Worm (Caenorhabditis elegans) whole organism, L1 larva: Measurements from ENCODE around the gene R148.3.

Source experiments
- C04F5.9 ChIP-seq: sonication (generic microtip); optimal IDR thresholded peaks from 2 replicates; lab custom pipeline; 2016; ENCODE audit warnings: missing genetic modification characterization, missing compliant biosample characterization
- F16B12.6 ChIP-seq: fragments of 150-350 bp; optimal IDR thresholded peaks from 2 replicates; lab custom pipeline; 2014; ENCODE audit warnings: missing biosample characterization, missing genetic modification characterization
- Y116A8C.19 ChIP-seq: sonication (generic microtip); optimal IDR thresholded peaks from 2 replicates; lab custom pipeline; 2016; ENCODE audit warnings: missing compliant biosample characterization, missing genetic modification characterization, borderline replicate concordance
- alr-1 ChIP-seq: fragments of 200-800 bp; sonication (Bioruptor generic); optimal IDR thresholded peaks from 2 replicates; lab custom pipeline; 2018; ENCODE audit warnings: borderline replicate concordance, mild to moderate bottlenecking, missing genetic modification characterization, missing compliant biosample characterization
- ama-1 ChIP-seq: fragments of 150-350 bp; optimal IDR thresholded peaks from 2 replicates; lab custom pipeline; 2014
- ceh-63 ChIP-seq: fragments of 200-800 bp; sonication (Bioruptor generic); optimal IDR thresholded peaks from 2 replicates; lab custom pipeline; 2018; ENCODE audit warnings: mild to moderate bottlenecking, missing genetic modification characterization, missing compliant biosample characterization
- ceh-82 ChIP-seq, 3 experiments: fragments of 150-350 bp in 1 of 3; sonication (generic microtip) in 2 of 3; optimal IDR thresholded peaks; 2 replicates each; lab custom pipeline; 2014 to 2017; ENCODE audit warnings: missing biosample characterization in 3 of 3, missing genetic modification characterization in 3 of 3
- ceh-88 ChIP-seq: fragments of 200-800 bp; sonication (Bioruptor generic); IDR thresholded peaks from 2 replicates; pipeline ENCODE4 v1.3.6; 2022; ENCODE audit warnings: missing genetic modification characterization, missing compliant biosample characterization
- ces-1 ChIP-seq: fragments of 150-350 bp; optimal IDR thresholded peaks from 2 replicates; lab custom pipeline; 2014; ENCODE audit warnings: missing biosample characterization, missing genetic modification reagents, missing genetic modification characterization
- dpl-1 ChIP-seq, 3 experiments: fragments of 150-350 bp in 2 of 3; sonication (generic microtip) in 1 of 3; optimal IDR thresholded peaks; 2 replicates each; lab custom pipeline; 2014 to 2017; ENCODE audit warnings: missing biosample characterization in 3 of 3, missing genetic modification characterization in 3 of 3, missing genetic modification reagents in 3 of 3
- dsc-1 ChIP-seq: sonication (generic microtip); optimal IDR thresholded peaks from 2 replicates; lab custom pipeline; 2016; ENCODE audit warnings: mild to moderate bottlenecking, missing genetic modification characterization, missing compliant biosample characterization
- egl-13 ChIP-seq: sonication (generic microtip); optimal IDR thresholded peaks from 2 replicates; lab custom pipeline; 2016; ENCODE audit warnings: missing genotype, missing genetic modification reagents, missing genetic modification characterization, missing compliant biosample characterization
- egl-27 ChIP-seq, 2 experiments: fragments of 150-350 bp in 1 of 2; sonication (generic microtip); optimal IDR thresholded peaks; 3 replicates each; lab custom pipeline; 2017 to 2018; ENCODE audit warnings: missing biosample characterization in 2 of 2, missing genetic modification characterization in 2 of 2, missing genetic modification reagents in 2 of 2
- elt-3 ChIP-seq, 6 experiments: fragments of 150-350 bp in 1 of 6; sonication (generic microtip); optimal IDR thresholded peaks; 2 replicates each; lab custom pipeline; 2017 to 2018; ENCODE audit warnings: missing biosample characterization in 6 of 6, missing genetic modification characterization in 6 of 6, inconsistent platforms in 1 of 6
- ets-5 ChIP-seq: fragments of 200-800 bp; sonication (Bioruptor generic); IDR thresholded peaks from 2 replicates; pipeline ENCODE4 v1.3.6; 2022; ENCODE audit warnings: missing genetic modification characterization, missing compliant biosample characterization
- fkh-10 ChIP-seq: sonication (generic microtip); optimal IDR thresholded peaks from 2 replicates; lab custom pipeline; 2017; ENCODE audit warnings: missing biosample characterization, missing genetic modification reagents, missing genetic modification characterization
- fkh-8 ChIP-seq: sonication (generic microtip); optimal IDR thresholded peaks from 2 replicates; lab custom pipeline; 2016; ENCODE audit warnings: mild to moderate bottlenecking, missing genetic modification characterization, missing compliant biosample characterization
- fos-1 ChIP-seq: fragments of 150-350 bp; optimal IDR thresholded peaks from 2 replicates; lab custom pipeline; 2014; ENCODE audit warnings: missing biosample characterization, missing genetic modification characterization
- hlh-17 ChIP-seq: fragments of 200-800 bp; sonication (Bioruptor generic); optimal IDR thresholded peaks from 2 replicates; lab custom pipeline; 2018; ENCODE audit warnings: missing genetic modification characterization, mild to moderate bottlenecking, missing compliant biosample characterization, moderate library complexity, borderline replicate concordance
- hpl-2 ChIP-seq: fragments of 150-350 bp; optimal IDR thresholded peaks from 2 replicates; lab custom pipeline; 2014; ENCODE audit warnings: missing biosample characterization, missing genetic modification reagents, missing genetic modification characterization
- irx-1 ChIP-seq: sonication (generic microtip); optimal IDR thresholded peaks from 2 replicates; lab custom pipeline; 2016; ENCODE audit warnings: missing genetic modification characterization, missing compliant biosample characterization
- isw-1 ChIP-seq: fragments of 200-800 bp; sonication (Bioruptor generic); IDR thresholded peaks from 2 replicates; pipeline ENCODE4 v1.3.6; 2022; ENCODE audit warnings: missing genetic modification characterization, missing compliant biosample characterization
- lin-13 ChIP-seq: fragments of 150-350 bp; optimal IDR thresholded peaks from 2 replicates; lab custom pipeline; 2014; ENCODE audit warnings: missing biosample characterization, missing genetic modification reagents, missing genetic modification characterization
- lin-14 ChIP-seq: fragments of 200-800 bp; sonication (Bioruptor generic); optimal IDR thresholded peaks from 2 replicates; lab custom pipeline; 2018; ENCODE audit warnings: mild to moderate bottlenecking, missing genetic modification characterization, moderate library complexity, missing compliant biosample characterization
- lin-39 ChIP-seq: fragments of 150-350 bp; optimal IDR thresholded peaks from 2 replicates; lab custom pipeline; 2014; ENCODE audit warnings: missing biosample characterization, missing genetic modification reagents, missing genetic modification characterization
- lir-3 ChIP-seq: sonication (generic microtip); optimal IDR thresholded peaks from 2 replicates; lab custom pipeline; 2016; ENCODE audit warnings: mild to moderate bottlenecking, missing genetic modification characterization, moderate library complexity, missing compliant biosample characterization; ENCODE audit not compliant: poor library complexity
- mab-9 ChIP-seq: fragments of 200-800 bp; sonication (Bioruptor generic); IDR thresholded peaks from 2 replicates; pipeline ENCODE4 v1.3.6; 2022; ENCODE audit warnings: missing genetic modification reagents, missing genetic modification characterization, missing compliant biosample characterization
- mef-2 ChIP-seq: fragments of 150-350 bp; optimal IDR thresholded peaks from 2 replicates; lab custom pipeline; 2014; ENCODE audit warnings: missing biosample characterization, missing genetic modification characterization
- mep-1 ChIP-seq: fragments of 150-350 bp; optimal IDR thresholded peaks from 2 replicates; lab custom pipeline; 2014; ENCODE audit warnings: missing biosample characterization, missing genetic modification characterization
- nhr-12 ChIP-seq: sonication (generic microtip); optimal IDR thresholded peaks from 2 replicates; lab custom pipeline; 2017; ENCODE audit warnings: missing biosample characterization, missing genetic modification characterization
- nhr-19 ChIP-seq: fragments of 200-800 bp; sonication (Bioruptor generic); conservative IDR thresholded peaks from 2 replicates; pipeline ENCODE4 v1.3.6; 2022; ENCODE audit warnings: missing genetic modification characterization, missing compliant biosample characterization
- nhr-20 ChIP-seq: sonication (generic microtip); optimal IDR thresholded peaks from 2 replicates; lab custom pipeline; 2016; ENCODE audit warnings: mild to moderate bottlenecking, missing genetic modification characterization, missing compliant biosample characterization
- nhr-47 ChIP-seq: sonication (generic microtip); optimal IDR thresholded peaks from 2 replicates; lab custom pipeline; 2016; ENCODE audit warnings: mild to moderate bottlenecking, missing genetic modification characterization, moderate library complexity, missing compliant biosample characterization
- nhr-71 ChIP-seq: sonication (generic microtip); optimal IDR thresholded peaks from 2 replicates; lab custom pipeline; 2016; ENCODE audit warnings: mild to moderate bottlenecking, missing genetic modification characterization, moderate library complexity, missing compliant biosample characterization
- nhr-76 ChIP-seq: sonication (generic microtip); optimal IDR thresholded peaks from 2 replicates; lab custom pipeline; 2017; ENCODE audit warnings: missing biosample characterization, missing genetic modification characterization
- nhr-90 ChIP-seq: sonication (generic microtip); optimal IDR thresholded peaks from 2 replicates; lab custom pipeline; 2016; ENCODE audit warnings: mild to moderate bottlenecking, missing genetic modification characterization, missing compliant biosample characterization; ENCODE audit not compliant: poor library complexity
- pag-3 ChIP-seq: sonication (generic microtip); optimal IDR thresholded peaks from 2 replicates; lab custom pipeline; 2017; ENCODE audit warnings: missing genetic modification characterization, mild to moderate bottlenecking, missing compliant biosample characterization, antibody characterized with exemption, borderline replicate concordance; ENCODE audit not compliant: insufficient read depth
- pax-3 ChIP-seq: fragments of 200-800 bp; sonication (Bioruptor generic); optimal IDR thresholded peaks from 2 replicates; lab custom pipeline; 2018; ENCODE audit warnings: mild to moderate bottlenecking, missing genetic modification characterization, moderate library complexity, missing compliant biosample characterization
- rnt-1 ChIP-seq: sonication (generic microtip); optimal IDR thresholded peaks from 2 replicates; lab custom pipeline; 2016; ENCODE audit warnings: mild to moderate bottlenecking, missing genetic modification characterization, moderate library complexity, missing compliant biosample characterization
- skn-1 ChIP-seq: fragments of 150-350 bp; optimal IDR thresholded peaks from 2 replicates; lab custom pipeline; 2014; ENCODE audit warnings: missing biosample characterization, missing genetic modification characterization
- snpc-4 ChIP-seq: fragments of 150-350 bp; optimal IDR thresholded peaks from 2 replicates; lab custom pipeline; 2014; ENCODE audit warnings: missing biosample characterization, missing genetic modification characterization
- snu-23 ChIP-seq: sonication (generic microtip); optimal IDR thresholded peaks from 2 replicates; lab custom pipeline; 2016; ENCODE audit warnings: missing genetic modification characterization, missing compliant biosample characterization
- sox-4 ChIP-seq: sonication (generic microtip); optimal IDR thresholded peaks from 2 replicates; lab custom pipeline; 2016; ENCODE audit warnings: missing genetic modification characterization, missing compliant biosample characterization
- sptf-1 ChIP-seq: fragments of 150-350 bp; optimal IDR thresholded peaks from 2 replicates; lab custom pipeline; 2014; ENCODE audit warnings: missing biosample characterization, missing genetic modification characterization
- swsn-7 ChIP-seq: sonication (generic microtip); optimal IDR thresholded peaks from 2 replicates; lab custom pipeline; 2016; ENCODE audit warnings: missing genetic modification characterization, missing compliant biosample characterization
- unc-30 ChIP-seq: sonication (generic microtip); optimal IDR thresholded peaks from 2 replicates; lab custom pipeline; 2017; ENCODE audit warnings: missing biosample characterization, missing genetic modification characterization
- unc-62 ChIP-seq: fragments of 150-350 bp; optimal IDR thresholded peaks from 2 replicates; lab custom pipeline; 2014; ENCODE audit warnings: missing biosample characterization, missing genetic modification reagents, missing genetic modification characterization
- unc-86 ChIP-seq: sonication (generic microtip); optimal IDR thresholded peaks from 2 replicates; lab custom pipeline; 2016; ENCODE audit warnings: missing genetic modification characterization, missing compliant biosample characterization
- unc-98 ChIP-seq: fragments of 200-800 bp; sonication (Bioruptor generic); IDR thresholded peaks from 2 replicates; pipeline ENCODE4 v1.3.6; 2022; ENCODE audit warnings: missing genetic modification characterization, missing compliant biosample characterization
- vab-15 ChIP-seq: sonication (generic microtip); optimal IDR thresholded peaks from 2 replicates; lab custom pipeline; 2017; ENCODE audit warnings: missing genotype, mild to moderate bottlenecking, missing genetic modification characterization, missing compliant biosample characterization
- xbp-1 ChIP-seq: sonication (generic microtip); optimal IDR thresholded peaks from 2 replicates; lab custom pipeline; 2016; ENCODE audit warnings: missing genetic modification characterization, missing compliant biosample characterization
- zip-4 ChIP-seq: fragments of 200-800 bp; sonication (Bioruptor generic); optimal IDR thresholded peaks from 2 replicates; lab custom pipeline; 2018; ENCODE audit warnings: mild to moderate bottlenecking, missing genetic modification characterization, moderate library complexity, missing compliant biosample characterization
- ztf-4 ChIP-seq: fragments of 150-350 bp; optimal IDR thresholded peaks from 2 replicates; lab custom pipeline; 2014; ENCODE audit warnings: missing biosample characterization, missing genetic modification characterization

Gene R148.3

DNA sequence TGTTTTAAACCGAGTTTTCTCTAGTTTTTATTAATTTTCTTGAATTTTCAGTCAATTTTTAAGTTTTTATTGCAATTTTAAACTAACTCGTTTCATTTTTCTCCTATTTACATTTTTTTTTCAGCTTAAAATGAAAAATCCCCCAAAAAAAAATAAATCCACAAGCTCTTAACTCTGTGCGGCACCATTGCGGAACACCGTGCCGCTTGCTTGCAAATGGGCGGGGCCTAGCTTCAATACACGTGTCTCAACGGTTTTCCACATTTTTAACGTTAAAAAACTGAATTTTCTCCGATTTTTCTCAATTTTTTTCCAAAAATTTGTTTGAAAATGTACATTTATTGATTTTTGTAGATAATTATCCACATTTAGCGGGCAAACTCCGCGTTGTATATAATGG lies at the start of gene R148.3:
R148.3 (plus strand) TSS at position 347 of the 400 bp plus-strand sequence.
- peak; percentile 70 for TF ChIP-seq nhr-71 (tag; lab: Kevin White, UChicago)
- TF ChIP-seq alr-1 (tag; lab: Kevin White, UChicago), result no peak
- no peak for TF ChIP-seq nhr-76 (tag; lab: Kevin White, UChicago)
- no peak for TF ChIP-seq zip-4 (GFP tag; lab: Kevin White, UChicago)
- TF ChIP-seq dpl-1 (GFP tag; optimal IDR thresholded peaks at IDR 0.05; lab: Kevin White, UChicago), result peak; percentile 3 to 61 (median 40)
- no peak for TF ChIP-seq ets-5 (GFP tag; lab: Robert Waterston, UW)
- no peak for TF ChIP-seq pax-3 (tag; lab: Kevin White, UChicago)
- TF ChIP-seq ces-1 (GFP tag; lab: Kevin White, UChicago), result no peak
- no peak for TF ChIP-seq fos-1 (tag; lab: Kevin White, UChicago)
- peak; percentile 74 for TF ChIP-seq rnt-1
- peak; percentile 11 for TF ChIP-seq F16B12.6 (tag; lab: Kevin White, UChicago)
- TF ChIP-seq mab-9 (GFP tag; lab: Robert Waterston, UW), result no peak
- TF ChIP-seq elt-3 (tag; optimal IDR thresholded peaks at IDR 0.05; lab: Kevin White, UChicago), result no peak
- TF ChIP-seq egl-27 (tag; optimal IDR thresholded peaks at IDR 0.05; lab: Kevin White, UChicago), result no peak
- peak; percentile 68 for TF ChIP-seq mep-1 (tag; lab: Kevin White, UChicago)
- peak; percentile 59 for TF ChIP-seq nhr-47 (tag; lab: Kevin White, UChicago)
- TF ChIP-seq lin-13 (GFP tag; lab: Kevin White, UChicago), result peak; percentile 26
- TF ChIP-seq mef-2 (tag; lab: Kevin White, UChicago), result no peak
- no peak for TF ChIP-seq vab-15 (tag; lab: Kevin White, UChicago)
- TF ChIP-seq fkh-8 (tag; lab: Kevin White, UChicago), result no peak
- peak; percentile 63 for TF ChIP-seq swsn-7 (tag; lab: Kevin White, UChicago)
- peak; percentile 67 for TF ChIP-seq snu-23
- no peak for TF ChIP-seq C04F5.9 (tag; lab: Kevin White, UChicago)
- TF ChIP-seq unc-62, result no peak
- TF ChIP-seq ceh-63 (GFP tag; lab: Kevin White, UChicago), result no peak
- TF ChIP-seq unc-98, result no peak
- peak; percentile 36 for TF ChIP-seq skn-1 (tag; lab: Kevin White, UChicago)
- TF ChIP-seq hpl-2 (GFP tag; lab: Kevin White, UChicago), result no peak
- TF ChIP-seq nhr-19 (GFP tag; lab: Robert Waterston, UW), result peak; percentile 37
- TF ChIP-seq egl-13 (tag; lab: Kevin White, UChicago), result no peak
- TF ChIP-seq pag-3 (tag; lab: Kevin White, UChicago), result no peak
- no peak for TF ChIP-seq isw-1 (GFP tag; lab: Robert Waterston, UW)
- peak; percentile 49 for TF ChIP-seq nhr-90 (tag; lab: Kevin White, UChicago)
- TF ChIP-seq Y116A8C.19 (tag; lab: Kevin White, UChicago), result no peak
- no peak for TF ChIP-seq lin-14 (GFP tag; lab: Kevin White, UChicago)
- peak; percentile 33 to 45 (median 34) for TF ChIP-seq ceh-82 (tag; optimal IDR thresholded peaks at IDR 0.05; lab: Kevin White, UChicago)
- no peak for TF ChIP-seq hlh-17 (GFP tag; lab: Kevin White, UChicago)
- peak; percentile 35 for TF ChIP-seq nhr-20
- TF ChIP-seq lin-39 (tag; lab: Kevin White, UChicago), result peak; percentile 6
- peak; percentile 90 for TF ChIP-seq xbp-1 (tag; lab: Kevin White, UChicago)
- no peak for TF ChIP-seq fkh-10
- no peak for TF ChIP-seq sptf-1
- TF ChIP-seq ama-1 (lab: Kevin White, UChicago), result no peak
- no peak for TF ChIP-seq lir-3 (tag; lab: Kevin White, UChicago)
- peak; percentile 43 for TF ChIP-seq dsc-1
- TF ChIP-seq unc-30 (tag; lab: Kevin White, UChicago), result no peak
- TF ChIP-seq unc-86, result peak; percentile 19
- no peak for TF ChIP-seq ztf-4 (tag; lab: Kevin White, UChicago)
- no peak for TF ChIP-seq sox-4
- TF ChIP-seq ceh-88, result no peak
- no peak for TF ChIP-seq irx-1 (tag; lab: Kevin White, UChicago)
- no peak for TF ChIP-seq nhr-12
- TF ChIP-seq snpc-4 (tag; lab: Kevin White, UChicago), result peak; percentile 10
